Worm (Caenorhabditis elegans) whole organism, L4/young adult: Measurements from ENCODE around the gene sptl-3.

Source experiments
- W03F9.2 ChIP-seq: fragments of 150-350 bp; optimal IDR thresholded peaks from 2 replicates; lab custom pipeline; 2014; ENCODE audit warnings: missing biosample characterization, missing genetic modification characterization
- dao-5 ChIP-seq: sonication (generic microtip); optimal IDR thresholded peaks from 2 replicates; lab custom pipeline; 2016; ENCODE audit warnings: missing genotype, missing genetic modification characterization, moderate library complexity, missing compliant biosample characterization
- him-1 ChIP-seq: sonication (generic microtip); optimal IDR thresholded peaks from 2 replicates; lab custom pipeline; 2016; ENCODE audit warnings: missing genotype, missing genetic modification reagents, missing genetic modification characterization, missing compliant biosample characterization

DNA sequence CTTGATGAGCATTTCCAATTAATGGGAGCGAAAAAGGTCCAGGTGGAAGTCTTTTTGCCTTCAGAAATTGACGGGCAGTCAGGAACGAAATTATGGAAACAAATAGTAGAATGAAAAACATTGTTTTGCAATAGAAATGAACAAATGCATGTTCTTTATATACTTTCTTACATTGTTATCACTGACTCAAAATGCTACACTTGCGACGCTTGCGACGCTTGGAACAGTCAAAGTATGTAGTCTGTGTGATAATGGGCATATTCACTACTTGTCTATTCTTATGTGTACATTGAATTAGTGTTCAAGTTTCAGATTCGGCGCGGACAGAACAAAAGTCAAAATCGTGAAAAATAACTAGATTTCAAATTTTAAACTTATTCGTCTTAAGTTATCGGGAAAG lies 5.2 kb downstream of the sptl-3 start, which contains the start of gene cyp-35C1:
- TF ChIP-seq him-1 (tag; lab: Kevin White, UChicago) (no peak), W03F9.2 (tag; lab: Kevin White, UChicago) (no peak), dao-5 (tag; lab: Kevin White, UChicago) (no peak)
